Worm (Caenorhabditis elegans): ENCODE data around the gene C45G9.12.

ce11 chrIII:5107959-5108358 is 36.5 kb upstream of the C45G9.12 start:
- no peak for TF ChIP-seq ztf-1 (GFP tag; conservative IDR thresholded peaks at IDR 0.05)
- no peak for TF ChIP-seq nhr-237 (tag; optimal IDR thresholded peaks at IDR 0.05)
- TF ChIP-seq lin-13 (GFP tag; optimal IDR thresholded peaks at IDR 0.05) = no peak
- TF ChIP-seq dmd-4 (tag; optimal IDR thresholded peaks at IDR 0.05) = no peak
- TF ChIP-seq ztf-11 (tag; optimal IDR thresholded peaks at IDR 0.05) = no peak
- TF ChIP-seq egl-27 (tag; optimal IDR thresholded peaks at IDR 0.05) = no peak
- no peak for TF ChIP-seq blmp-1 (tag; optimal IDR thresholded peaks at IDR 0.05; ENCODE audit: insufficient read depth)
- TF ChIP-seq snpc-4 (tag; optimal IDR thresholded peaks at IDR 0.05) = no peak

Data from whole organism, L2 larva.